Fruit fly (Drosophila melanogaster): ENCODE results near the gene Abd-B.
A peak's percentile ranks its signal among the peaks of the same experiment; 100 is the strongest.

Gene Abd-B

DNA sequence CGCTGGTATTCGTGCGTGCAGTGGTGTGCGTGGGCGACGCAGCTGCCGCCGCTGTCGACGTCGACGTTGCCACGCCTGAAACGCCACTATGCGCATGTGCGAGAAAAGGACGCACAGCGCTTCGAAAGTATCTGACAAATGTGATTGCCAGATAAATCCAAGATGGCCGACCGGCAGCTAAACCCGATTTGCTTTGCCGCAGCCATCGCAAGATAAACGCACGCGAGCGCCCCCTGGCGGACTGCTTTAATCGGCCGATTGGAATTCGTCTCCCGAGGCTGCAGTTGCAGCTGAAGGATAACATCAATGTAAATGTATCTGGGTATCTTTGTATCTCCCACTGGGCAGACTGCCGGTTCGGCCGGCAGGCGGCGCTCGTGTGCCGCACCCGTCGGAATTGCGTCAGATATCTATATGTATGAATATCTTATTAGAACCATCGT is 89.5 kb downstream of the Abd-B start (continued):
- TF ChIP-seq CG13296 (GFP tag; optimal IDR thresholded peaks at IDR 0.05) (no peak), Hr3 (GFP tag; optimal IDR thresholded peaks at IDR 0.05) (no peak), Atf3 (GFP tag; optimal IDR thresholded peaks at IDR 0.05) (no peak), CG9797 (GFP tag; optimal IDR thresholded peaks at IDR 0.05) (no peak), ato (GFP tag; IDR thresholded peaks at IDR 0.05; ENCODE audit: partially characterized antibody) (no peak), CG14050 (GFP tag; IDR thresholded peaks at IDR 0.05) (no peak), CG8359 (GFP tag; optimal IDR thresholded peaks at IDR 0.05; ENCODE audit: borderline replicate concordance) (no peak), CG13775 (GFP tag; optimal IDR thresholded peaks at IDR 0.05) (peak; percentile 2), CG15696 (tag; optimal IDR thresholded peaks at IDR 0.05) (peak; percentile 30), dmrt11E (tag; optimal IDR thresholded peaks at IDR 0.05) (no peak), CG1602 (GFP tag; optimal IDR thresholded peaks at IDR 0.05) (no peak), CG13287 (GFP tag; IDR thresholded peaks at IDR 0.05; ENCODE audit: partially characterized antibody) (peak; percentile 15; the same call in 1 of the 2 replicates), dati (GFP tag; IDR thresholded peaks at IDR 0.05) (no peak), slou (GFP tag; optimal IDR thresholded peaks at IDR 0.05) (no peak), az2 (GFP tag; optimal IDR thresholded peaks at IDR 0.05) (peak; percentile 5), CkIIα-i1 (GFP tag; IDR thresholded peaks at IDR 0.05) (no peak), CG30403 (GFP tag; optimal IDR thresholded peaks at IDR 0.05) (no peak), Doc2 (GFP tag; IDR thresholded peaks at IDR 0.05) (no peak), CG7271 (tag; optimal IDR thresholded peaks at IDR 0.05) (no peak), B-H1 (GFP tag; IDR thresholded peaks at IDR 0.05) (no peak), CG9876 (GFP tag; optimal IDR thresholded peaks at IDR 0.05) (no peak), Ravus (GFP tag; IDR thresholded peaks at IDR 0.05) (no peak), Nf-YA (GFP tag; IDR thresholded peaks at IDR 0.05) (0 out of 2 replicates have a peak, but pooled peaks have one; percentile 43), CG4854 (GFP tag; optimal IDR thresholded peaks at IDR 0.05) (no peak), CG16815 (GFP tag; optimal IDR thresholded peaks at IDR 0.05) (no peak), CG17912 (GFP tag; optimal IDR thresholded peaks at IDR 0.05) (no peak), CG8765 (GFP tag; IDR thresholded peaks at IDR 0.05) (no peak), rib (GFP tag; IDR thresholded peaks at IDR 0.05) (no peak), kay (GFP tag; optimal IDR thresholded peaks at IDR 0.05) (no peak), Hand (GFP tag; optimal IDR thresholded peaks at IDR 0.05) (no peak), CG9215 (GFP tag; IDR thresholded peaks at IDR 0.05) (0 out of 2 replicates have a peak, but pooled peaks have one; percentile 22), Poxn (GFP tag; IDR thresholded peaks at IDR 0.05) (no peak), Rfx (GFP tag; IDR thresholded peaks at IDR 0.05) (no peak), CG18262 (tag; optimal IDR thresholded peaks at IDR 0.05) (no peak), row (GFP tag; IDR thresholded peaks at IDR 0.05) (no peak), CG12299 (tag; optimal IDR thresholded peaks at IDR 0.05) (no peak), fd3F (GFP tag; optimal IDR thresholded peaks at IDR 0.05) (no peak), ash1 (GFP tag; optimal IDR thresholded peaks at IDR 0.05) (peak; percentile 64), Nf-YC (tag; optimal IDR thresholded peaks at IDR 0.05) (peak; percentile 96), CG10209 (GFP tag; optimal IDR thresholded peaks at IDR 0.05) (no peak), Elba2 (GFP tag; optimal IDR thresholded peaks at IDR 0.05) (peak; percentile 47), pan (optimal IDR thresholded peaks at IDR 0.05) (no peak), pan (GFP tag; optimal IDR thresholded peaks at IDR 0.05 in 1 of 2, IDR thresholded peaks at IDR 0.05 in 1 of 2) (peak in 1 of 2 experiments; percentile 52), CG7987 (GFP tag; optimal IDR thresholded peaks at IDR 0.05) (no peak), p53 (GFP tag; optimal IDR thresholded peaks at IDR 0.05) (no peak), ems (GFP tag; optimal IDR thresholded peaks at IDR 0.05) (no peak), luna (GFP tag; optimal IDR thresholded peaks at IDR 0.05) (no peak), CG11247 (GFP tag; IDR thresholded peaks at IDR 0.05) (no peak), D19A (tag; optimal IDR thresholded peaks at IDR 0.05) (no peak), CG10147 (GFP tag; optimal IDR thresholded peaks at IDR 0.05) (no peak), CG17361 (GFP tag; IDR thresholded peaks at IDR 0.05) (no peak), Lim3 (GFP tag; IDR thresholded peaks at IDR 0.05) (no peak)

Measured in whole organism, embryonic.